Worm (Caenorhabditis elegans) whole organism, midembryonic: Measurements from ENCODE around the gene ubq-2.
A peak's percentile ranks its signal among the peaks of the same experiment; 100 is the strongest.

Experiments used
- T22C8.4 ChIP-seq: fragments of 200-800 bp; sonication (Bioruptor generic); IDR thresholded peaks from 2 replicates; pipeline ENCODE4 v1.3.6; 2022; ENCODE audit warnings: missing genetic modification characterization, missing compliant biosample characterization
- cog-1 ChIP-seq: sonication (generic microtip); optimal IDR thresholded peaks from 2 replicates; lab custom pipeline; 2016; ENCODE audit warnings: missing genetic modification characterization, missing compliant biosample characterization
- flt-1 ChIP-seq: fragments of 200-800 bp; sonication (Bioruptor generic); IDR thresholded peaks from 2 replicates; pipeline ENCODE4 v1.3.6; 2022; ENCODE audit warnings: missing genetic modification characterization, missing compliant biosample characterization
- klf-2 ChIP-seq: fragments of 200-800 bp; sonication (Bioruptor generic); conservative IDR thresholded peaks from 2 replicates; pipeline ENCODE4 v1.3.6; 2022; ENCODE audit warnings: missing genetic modification reagents, missing genetic modification characterization, missing compliant biosample characterization
- ref-1 ChIP-seq: fragments of 200-800 bp; sonication (Bioruptor generic); conservative IDR thresholded peaks from 2 replicates; pipeline ENCODE4 v1.3.6; 2022; ENCODE audit warnings: missing genetic modification reagents, missing genetic modification characterization, missing compliant biosample characterization

DNA sequence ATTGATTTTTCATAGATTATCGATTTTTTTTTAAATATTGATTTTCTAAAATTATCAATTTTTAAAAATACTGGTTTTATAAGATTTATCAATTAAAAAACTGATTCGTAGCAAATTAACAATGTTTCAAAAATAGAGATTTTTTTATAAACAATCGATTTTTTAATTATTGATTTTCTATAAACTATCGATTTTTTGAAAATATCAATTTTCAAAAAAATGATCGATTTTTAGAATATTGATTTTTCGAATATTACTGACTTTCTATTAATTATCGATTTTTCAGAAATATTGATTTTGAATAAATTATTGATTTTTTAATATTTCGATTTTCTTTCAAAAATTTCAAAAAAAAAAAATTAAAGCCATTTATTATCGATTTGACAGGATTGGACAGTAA lies 25.7 kb downstream of the ubq-2 start:
- TF ChIP-seq klf-2 (GFP tag; lab: Robert Waterston, UW) (no peak), ref-1 (no peak), T22C8.4 (peak; percentile 24), cog-1 (tag; lab: Kevin White, UChicago) (no peak), flt-1 (GFP tag; lab: Robert Waterston, UW) (no peak)
